Worm (Caenorhabditis elegans) whole organism, L1 larva: ENCODE results near the gene clec-76.
"Not testable (repeated sequence)": the region's sequence is repeated elsewhere in the genome, so short reads cannot be mapped to it uniquely, and the experiment has no call there.

Source experiments
- C34B4.2 ChIP-seq: sonication (generic microtip); optimal IDR thresholded peaks from 2 replicates; lab custom pipeline; 2017; ENCODE audit warnings: mild to moderate bottlenecking, missing genetic modification characterization, missing compliant biosample characterization
- F16B12.6 ChIP-seq: fragments of 150-350 bp; optimal IDR thresholded peaks from 2 replicates; lab custom pipeline; 2014; ENCODE audit warnings: missing biosample characterization, missing genetic modification characterization
- aly-2 ChIP-seq: fragments of 150-350 bp; optimal IDR thresholded peaks from 2 replicates; lab custom pipeline; 2014; ENCODE audit warnings: missing biosample characterization, missing genetic modification characterization
- ceh-63 ChIP-seq: fragments of 200-800 bp; sonication (Bioruptor generic); optimal IDR thresholded peaks from 2 replicates; lab custom pipeline; 2018; ENCODE audit warnings: mild to moderate bottlenecking, missing genetic modification characterization, missing compliant biosample characterization
- ceh-8 ChIP-seq: fragments of 200-800 bp; sonication (Bioruptor generic); optimal IDR thresholded peaks from 2 replicates; lab custom pipeline; 2018; ENCODE audit warnings: mild to moderate bottlenecking, missing genetic modification characterization, moderate library complexity, missing compliant biosample characterization
- ceh-88 ChIP-seq: fragments of 200-800 bp; sonication (Bioruptor generic); IDR thresholded peaks from 2 replicates; pipeline ENCODE4 v1.3.6; 2022; ENCODE audit warnings: missing genetic modification characterization, missing compliant biosample characterization
- ceh-90 ChIP-seq: sonication (generic microtip); optimal IDR thresholded peaks from 2 replicates; lab custom pipeline; 2016; ENCODE audit warnings: missing genetic modification characterization, missing compliant biosample characterization
- ces-1 ChIP-seq: fragments of 150-350 bp; optimal IDR thresholded peaks from 2 replicates; lab custom pipeline; 2014; ENCODE audit warnings: missing biosample characterization, missing genetic modification reagents, missing genetic modification characterization
- egl-13 ChIP-seq: sonication (generic microtip); optimal IDR thresholded peaks from 2 replicates; lab custom pipeline; 2016; ENCODE audit warnings: missing genotype, missing genetic modification reagents, missing genetic modification characterization, missing compliant biosample characterization
- elt-2 ChIP-seq: sonication (generic microtip); optimal IDR thresholded peaks from 2 replicates; lab custom pipeline; 2016; ENCODE audit warnings: missing genetic modification characterization, mild to moderate bottlenecking, inconsistent platforms, missing compliant biosample characterization, missing genetic modification reagents
- fkh-8 ChIP-seq: sonication (generic microtip); optimal IDR thresholded peaks from 2 replicates; lab custom pipeline; 2016; ENCODE audit warnings: mild to moderate bottlenecking, missing genetic modification characterization, missing compliant biosample characterization
- fos-1 ChIP-seq: fragments of 150-350 bp; optimal IDR thresholded peaks from 2 replicates; lab custom pipeline; 2014; ENCODE audit warnings: missing biosample characterization, missing genetic modification characterization
- irx-1 ChIP-seq: sonication (generic microtip); optimal IDR thresholded peaks from 2 replicates; lab custom pipeline; 2016; ENCODE audit warnings: missing genetic modification characterization, missing compliant biosample characterization
- jun-1 ChIP-seq: fragments of 150-350 bp; optimal IDR thresholded peaks from 2 replicates; lab custom pipeline; 2014; ENCODE audit warnings: missing biosample characterization, missing genetic modification reagents, missing genetic modification characterization
- lin-13 ChIP-seq: fragments of 150-350 bp; optimal IDR thresholded peaks from 2 replicates; lab custom pipeline; 2014; ENCODE audit warnings: missing biosample characterization, missing genetic modification reagents, missing genetic modification characterization
- lin-35 ChIP-seq, 2 experiments: fragments of 150-350 bp; optimal IDR thresholded peaks; 2 replicates each; lab custom pipeline; 2014; ENCODE audit warnings: missing biosample characterization in 2 of 2, missing genetic modification characterization in 2 of 2, missing genetic modification reagents in 2 of 2
- lir-3 ChIP-seq: sonication (generic microtip); optimal IDR thresholded peaks from 2 replicates; lab custom pipeline; 2016; ENCODE audit warnings: mild to moderate bottlenecking, missing genetic modification characterization, moderate library complexity, missing compliant biosample characterization; ENCODE audit not compliant: poor library complexity
- mef-2 ChIP-seq: fragments of 150-350 bp; optimal IDR thresholded peaks from 2 replicates; lab custom pipeline; 2014; ENCODE audit warnings: missing biosample characterization, missing genetic modification characterization
- mep-1 ChIP-seq: fragments of 150-350 bp; optimal IDR thresholded peaks from 2 replicates; lab custom pipeline; 2014; ENCODE audit warnings: missing biosample characterization, missing genetic modification characterization
- nhr-11 ChIP-seq: fragments of 150-350 bp; optimal IDR thresholded peaks from 2 replicates; lab custom pipeline; 2014; ENCODE audit warnings: missing biosample characterization, missing genetic modification characterization
- nhr-12 ChIP-seq: sonication (generic microtip); optimal IDR thresholded peaks from 2 replicates; lab custom pipeline; 2017; ENCODE audit warnings: missing biosample characterization, missing genetic modification characterization
- nhr-20 ChIP-seq: sonication (generic microtip); optimal IDR thresholded peaks from 2 replicates; lab custom pipeline; 2016; ENCODE audit warnings: mild to moderate bottlenecking, missing genetic modification characterization, missing compliant biosample characterization
- nhr-237 ChIP-seq: fragments of 150-350 bp; optimal IDR thresholded peaks from 2 replicates; lab custom pipeline; 2014; ENCODE audit warnings: missing biosample characterization, missing genetic modification characterization
- nhr-84 ChIP-seq: sonication (generic microtip); optimal IDR thresholded peaks from 2 replicates; lab custom pipeline; 2017; ENCODE audit warnings: missing biosample characterization, missing genetic modification characterization
- pqm-1 ChIP-seq: sonication (generic microtip); optimal IDR thresholded peaks from 3 replicates; lab custom pipeline; 2017; ENCODE audit warnings: missing biosample characterization, missing genetic modification characterization
- rnt-1 ChIP-seq: sonication (generic microtip); optimal IDR thresholded peaks from 2 replicates; lab custom pipeline; 2016; ENCODE audit warnings: mild to moderate bottlenecking, missing genetic modification characterization, moderate library complexity, missing compliant biosample characterization
- skn-1 ChIP-seq: fragments of 150-350 bp; optimal IDR thresholded peaks from 2 replicates; lab custom pipeline; 2014; ENCODE audit warnings: missing biosample characterization, missing genetic modification characterization
- snpc-4 ChIP-seq: fragments of 150-350 bp; optimal IDR thresholded peaks from 2 replicates; lab custom pipeline; 2014; ENCODE audit warnings: missing biosample characterization, missing genetic modification characterization
- sox-4 ChIP-seq: sonication (generic microtip); optimal IDR thresholded peaks from 2 replicates; lab custom pipeline; 2016; ENCODE audit warnings: missing genetic modification characterization, missing compliant biosample characterization
- sptf-1 ChIP-seq: fragments of 150-350 bp; optimal IDR thresholded peaks from 2 replicates; lab custom pipeline; 2014; ENCODE audit warnings: missing biosample characterization, missing genetic modification characterization
- sup-37 ChIP-seq: fragments of 200-800 bp; sonication (Bioruptor generic); optimal IDR thresholded peaks from 2 replicates; lab custom pipeline; 2018; ENCODE audit warnings: mild to moderate bottlenecking, missing genetic modification characterization, missing compliant biosample characterization
- tbx-2 ChIP-seq: sonication (generic microtip); optimal IDR thresholded peaks from 2 replicates; lab custom pipeline; 2016; ENCODE audit warnings: missing genetic modification characterization, missing compliant biosample characterization
- xbp-1 ChIP-seq: sonication (generic microtip); optimal IDR thresholded peaks from 2 replicates; lab custom pipeline; 2016; ENCODE audit warnings: missing genetic modification characterization, missing compliant biosample characterization
- zip-4 ChIP-seq: fragments of 200-800 bp; sonication (Bioruptor generic); optimal IDR thresholded peaks from 2 replicates; lab custom pipeline; 2018; ENCODE audit warnings: mild to moderate bottlenecking, missing genetic modification characterization, moderate library complexity, missing compliant biosample characterization
- ztf-4 ChIP-seq: fragments of 150-350 bp; optimal IDR thresholded peaks from 2 replicates; lab custom pipeline; 2014; ENCODE audit warnings: missing biosample characterization, missing genetic modification characterization

clec-76 gene

ce11 chrIV:3919506-3919905, 45.5 kb upstream of the clec-76 start, which contains the start of gene srz-19:
TSS of gene srz-19 (plus strand) at chrIV:3919806.
- no peak for TF ChIP-seq mef-2 (tag; lab: Kevin White, UChicago)
- no peak for TF ChIP-seq lin-13 (GFP tag; lab: Kevin White, UChicago)
- TF ChIP-seq ceh-8: no peak
- TF ChIP-seq rnt-1 (tag; lab: Kevin White, UChicago): no peak
- no peak for TF ChIP-seq nhr-84 (tag; lab: Kevin White, UChicago)
- TF ChIP-seq, all 84 proteins: peak for 0

ce11 chrIV:3921898-3922297, 43.1 kb upstream of the clec-76 start, which contains the start of gene clec-67:
TSS of gene clec-67 (plus strand) at chrIV:3922165.
- TF ChIP-seq pqm-1 (peak; percentile 21), elt-2 (peak; percentile 94), mep-1 (tag; lab: Kevin White, UChicago) (no peak)

ce11 chrIV:3926117-3926516, 38.9 kb upstream of the clec-76 start, which contains the start of gene clec-68:
TSS of gene clec-68 (plus strand) at chrIV:3926417.
- TF ChIP-seq aly-2 (tag; lab: Kevin White, UChicago) (no peak), zip-4 (GFP tag; lab: Kevin White, UChicago) (no peak), sup-37 (GFP tag; lab: Kevin White, UChicago) (no peak), ces-1 (GFP tag; lab: Kevin White, UChicago) (no peak), pqm-1 (no peak), F16B12.6 (tag; lab: Kevin White, UChicago) (no peak), C34B4.2 (tag; lab: Kevin White, UChicago) (no peak), sox-4 (tag; lab: Kevin White, UChicago) (no peak), rnt-1 (tag; lab: Kevin White, UChicago) (no peak), sptf-1 (no peak), nhr-20 (no peak), ztf-4 (tag; lab: Kevin White, UChicago) (no peak), nhr-237 (tag; lab: Kevin White, UChicago) (no peak), fos-1 (tag; lab: Kevin White, UChicago) (no peak), lir-3 (no peak), fkh-8 (tag; lab: Kevin White, UChicago) (no peak), nhr-12 (tag; lab: Kevin White, UChicago) (no peak), irx-1 (tag; lab: Kevin White, UChicago) (no peak)

ce11 chrIV:3932408-3932807, 32.6 kb upstream of the clec-76 start, which contains the start of gene clec-70:
TSS of gene clec-70 (plus strand) at chrIV:3932708.
- not testable (repeated sequence) for TF ChIP-seq nhr-12, jun-1, xbp-1 (tag; lab: Kevin White, UChicago)

ce11 chrIV:3937097-3937496, 27.9 kb upstream of the clec-76 start, which contains the start of gene clec-71:
TSS of gene clec-71 (plus strand) at chrIV:3937458.
- TF ChIP-seq elt-2 (peak; percentile 58), pqm-1 (no peak)
- TF ChIP-seq, all 84 proteins: peak for 1

ce11 chrIV:3941658-3942328, 23.3 kb upstream of the clec-76 start, which contains the start of gene clec-174:
TSS of gene clec-174 (minus strand) at chrIV:3941708.
- TF ChIP-seq ceh-90 (no peak), F16B12.6 (tag; lab: Kevin White, UChicago) (no peak), egl-13 (tag; lab: Kevin White, UChicago) (no peak), tbx-2 (tag; lab: Kevin White, UChicago) (no peak), mep-1 (tag; lab: Kevin White, UChicago) (no peak), sup-37 (GFP tag; lab: Kevin White, UChicago) (no peak), skn-1 (tag; lab: Kevin White, UChicago) (no peak), snpc-4 (tag; lab: Kevin White, UChicago) (no peak), nhr-11 (tag; lab: Kevin White, UChicago) (no peak), ceh-88 (GFP tag; lab: Robert Waterston, UW) (no peak), lin-35 (GFP tag; optimal IDR thresholded peaks at IDR 0.05; lab: Kevin White, UChicago) (no peak), fos-1 (tag; lab: Kevin White, UChicago) (no peak), ceh-63 (GFP tag; lab: Kevin White, UChicago) (no peak)
